Worm (Caenorhabditis elegans): ENCODE results near the gene dpy-9.

dpy-9 gene

ce11 chrIV:303264-303663 lies 44.3 kb upstream of the dpy-9 start:
- TF ChIP-seq egl-27 (tag; optimal IDR thresholded peaks at IDR 0.05), result no peak
- peak in 2 of 6 experiments; percentile 0 to 55 for TF ChIP-seq elt-3 (tag; optimal IDR thresholded peaks at IDR 0.05)
- peak; percentile 27 for TF ChIP-seq lin-14 (GFP tag; optimal IDR thresholded peaks at IDR 0.05)
- TF ChIP-seq mep-1 (tag; optimal IDR thresholded peaks at IDR 0.05), result no peak
- peak; percentile 53 for TF ChIP-seq blmp-1 (tag; optimal IDR thresholded peaks at IDR 0.05)
- no peak for TF ChIP-seq xbp-1 (tag; optimal IDR thresholded peaks at IDR 0.05)
- TF ChIP-seq sptf-1 (tag; optimal IDR thresholded peaks at IDR 0.05), result no peak
- TF ChIP-seq nhr-77 (tag; optimal IDR thresholded peaks at IDR 0.05), result no peak
- no peak for TF ChIP-seq rnt-1 (tag; optimal IDR thresholded peaks at IDR 0.05)
- no peak for TF ChIP-seq nhr-20 (tag; optimal IDR thresholded peaks at IDR 0.05)
- TF ChIP-seq vab-15 (tag; optimal IDR thresholded peaks at IDR 0.05), result no peak
- no peak for TF ChIP-seq swsn-7 (tag; optimal IDR thresholded peaks at IDR 0.05)
- no peak for TF ChIP-seq ztf-11 (tag; optimal IDR thresholded peaks at IDR 0.05)

- TF ChIP-seq ceh-63 (GFP tag; optimal IDR thresholded peaks at IDR 0.05) (no peak), isw-1 (GFP tag; IDR thresholded peaks at IDR 0.05) (no peak), nhr-85 (tag) (peak; percentile 40), nhr-20 (tag; optimal IDR thresholded peaks at IDR 0.05) (peak; percentile 9), egl-13 (tag; optimal IDR thresholded peaks at IDR 0.05) (peak; percentile 36), lin-14 (GFP tag; optimal IDR thresholded peaks at IDR 0.05) (peak; percentile 32), lsy-2 (tag; optimal IDR thresholded peaks at IDR 0.05) (no peak), unc-98 (GFP tag; IDR thresholded peaks at IDR 0.05) (no peak), vab-15 (tag; optimal IDR thresholded peaks at IDR 0.05) (no peak), blmp-1 (tag; optimal IDR thresholded peaks at IDR 0.05) (peak; percentile 73), unc-62 (GFP tag; optimal IDR thresholded peaks at IDR 0.05) (no peak), nhr-71 (tag; optimal IDR thresholded peaks at IDR 0.05) (peak; percentile 55), F16B12.6 (tag; optimal IDR thresholded peaks at IDR 0.05) (no peak), grh-1 (GFP tag; IDR thresholded peaks at IDR 0.05) (0 out of 2 replicates have a peak, but pooled peaks have one; percentile 24), efl-1 (optimal IDR thresholded peaks at IDR 0.05) (no peak), efl-1 (GFP tag; optimal IDR thresholded peaks at IDR 0.05 in 1 of 2) (peak in 1 of 2 experiments; percentile 78), irx-1 (tag; optimal IDR thresholded peaks at IDR 0.05) (no peak), lin-35 (GFP tag; optimal IDR thresholded peaks at IDR 0.05) (no peak), mep-1 (tag; optimal IDR thresholded peaks at IDR 0.05) (no peak), elt-3 (tag; optimal IDR thresholded peaks at IDR 0.05) (peak in 3 of 6 experiments; percentile 44 to 83 (median 57)), fkh-10 (GFP tag; optimal IDR thresholded peaks at IDR 0.05) (no peak), egl-27 (tag; optimal IDR thresholded peaks at IDR 0.05) (no peak), fos-1 (tag; optimal IDR thresholded peaks at IDR 0.05) (no peak), aly-2 (tag; optimal IDR thresholded peaks at IDR 0.05) (no peak), ceh-8 (GFP tag; optimal IDR thresholded peaks at IDR 0.05) (no peak), xbp-1 (tag; optimal IDR thresholded peaks at IDR 0.05) (no peak), nhr-47 (tag; optimal IDR thresholded peaks at IDR 0.05) (peak; percentile 31), ces-1 (GFP tag; optimal IDR thresholded peaks at IDR 0.05) (no peak)
Observed at ce11 chrIV:302743-303142, 43.7 kb upstream of the dpy-9 start.

- TF ChIP-seq unc-62 (GFP tag; optimal IDR thresholded peaks at IDR 0.05) (no peak), zip-4 (GFP tag; optimal IDR thresholded peaks at IDR 0.05) (no peak), lin-35 (GFP tag; optimal IDR thresholded peaks at IDR 0.05) (no peak), nhr-71 (tag; optimal IDR thresholded peaks at IDR 0.05) (no peak), lin-13 (GFP tag; optimal IDR thresholded peaks at IDR 0.05) (no peak), swsn-7 (tag; optimal IDR thresholded peaks at IDR 0.05) (no peak), dpl-1 (GFP tag; optimal IDR thresholded peaks at IDR 0.05) (no peak), lin-14 (GFP tag; optimal IDR thresholded peaks at IDR 0.05) (no peak), snu-23 (GFP tag; optimal IDR thresholded peaks at IDR 0.05) (no peak), aha-1 (tag; optimal IDR thresholded peaks at IDR 0.05) (no peak), pag-3 (tag; optimal IDR thresholded peaks at IDR 0.05; ENCODE audit: borderline replicate concordance, insufficient read depth) (no peak), ztf-4 (tag; optimal IDR thresholded peaks at IDR 0.05) (no peak), unc-86 (tag; optimal IDR thresholded peaks at IDR 0.05) (no peak), sup-37 (GFP tag; optimal IDR thresholded peaks at IDR 0.05) (no peak), snpc-4 (tag; optimal IDR thresholded peaks at IDR 0.05) (no peak)
Observed at ce11 chrIV:300307-300706, 41.3 kb upstream of the dpy-9 start.

Measured in whole organism, L1 larva.